Fruit fly (Drosophila melanogaster) whole organism, prepupa: ENCODE measurements around the gene CG42553.

Source experiments
- Blimp-1 ChIP-seq: fragments of 200-800 bp; sonication (Bioruptor generic); optimal IDR thresholded peaks from 3 replicates; lab custom pipeline; 2017; ENCODE audit warnings: missing biosample characterization, missing genetic modification characterization, mild to moderate bottlenecking, moderate library complexity, missing genetic modification reagents
- CG10631 ChIP-seq: fragments of 200-800 bp; sonication (Bioruptor generic); optimal IDR thresholded peaks from 2 replicates; lab custom pipeline; 2016; ENCODE audit warnings: missing biosample characterization, missing genetic modification characterization
- CG10669 ChIP-seq: fragments of 200-800 bp; sonication (Bioruptor generic); optimal IDR thresholded peaks from 3 replicates; lab custom pipeline; 2018; ENCODE audit warnings: missing biosample characterization, mild to moderate bottlenecking, missing genetic modification characterization, moderate library complexity
- CG11294 ChIP-seq: fragments of 200-800 bp; sonication (Bioruptor generic); IDR thresholded peaks from 2 replicates; pipeline ENCODE4 v1.3.6; 2022; ENCODE audit warnings: missing biosample characterization, missing genetic modification characterization
- CG15336 ChIP-seq: fragments of 200-800 bp; sonication (Bioruptor generic); IDR thresholded peaks from 2 replicates; pipeline ENCODE4 v1.3.6; 2022; ENCODE audit warnings: missing biosample characterization, missing genetic modification characterization
- CG1621 ChIP-seq: fragments of 200-800 bp; sonication (Bioruptor generic); optimal IDR thresholded peaks from 3 replicates; lab custom pipeline; 2018; ENCODE audit warnings: missing biosample characterization, mild to moderate bottlenecking, missing genetic modification characterization
- CG3032 ChIP-seq: fragments of 200-800 bp; optimal IDR thresholded peaks from 2 replicates; lab custom pipeline; 2019; ENCODE audit warnings: missing biosample characterization, mild to moderate bottlenecking, missing genetic modification characterization, moderate library complexity
- CG34406 ChIP-seq: fragments of 200-800 bp; sonication (Bioruptor generic); optimal IDR thresholded peaks from 3 replicates; lab custom pipeline; 2016; ENCODE audit warnings: missing biosample characterization, missing genetic modification characterization
- CG4318 ChIP-seq: fragments of 200-800 bp; sonication (Bioruptor generic); optimal IDR thresholded peaks from 3 replicates; lab custom pipeline; 2017; ENCODE audit warnings: missing biosample characterization, mild to moderate bottlenecking, missing genetic modification characterization
- CG6163 ChIP-seq: fragments of 200-800 bp; sonication (Bioruptor generic); IDR thresholded peaks from 3 replicates; pipeline ENCODE4 v1.3.6; 2022; ENCODE audit warnings: missing biosample characterization, missing genetic modification characterization
- CG6276 ChIP-seq: fragments of 200-800 bp; sonication (Bioruptor generic); optimal IDR thresholded peaks from 2 replicates; lab custom pipeline; 2017; ENCODE audit warnings: missing biosample characterization, mild to moderate bottlenecking, missing genetic modification characterization
- CG6792 ChIP-seq: fragments of 200-800 bp; sonication (Bioruptor generic); optimal IDR thresholded peaks from 3 replicates; lab custom pipeline; 2016; ENCODE audit warnings: missing biosample characterization, missing genetic modification characterization
- CG6854 ChIP-seq: fragments of 200-800 bp; sonication (Bioruptor generic); optimal IDR thresholded peaks from 2 replicates; lab custom pipeline; 2017; ENCODE audit warnings: missing biosample characterization, mild to moderate bottlenecking, missing genetic modification characterization
- CG7368 ChIP-seq: fragments of 200-800 bp; sonication (Bioruptor generic); optimal IDR thresholded peaks from 3 replicates; lab custom pipeline; 2016; ENCODE audit warnings: missing biosample characterization, missing genetic modification characterization
- CG8119 ChIP-seq: fragments of 200-800 bp; sonication (Bioruptor generic); IDR thresholded peaks from 3 replicates; pipeline ENCODE4 v1.3.6; 2022; ENCODE audit warnings: missing biosample characterization, missing genetic modification characterization
- CG8319 ChIP-seq: fragments of 200-800 bp; sonication (Bioruptor generic); optimal IDR thresholded peaks from 3 replicates; lab custom pipeline; 2016; ENCODE audit warnings: missing biosample characterization, missing genetic modification characterization
- Eip75B ChIP-seq: fragments of 200-800 bp; sonication (Bioruptor generic); optimal IDR thresholded peaks from 3 replicates; lab custom pipeline; 2016; ENCODE audit warnings: missing biosample characterization, missing genetic modification characterization
- Eip78C ChIP-seq: fragments of 200-800 bp; sonication (Bioruptor generic); peaks from one replicate; lab custom pipeline; 2016; ENCODE audit warnings: missing biosample characterization, missing genetic modification characterization
- Eip93F ChIP-seq: fragments of 200-800 bp; sonication (Bioruptor generic); optimal IDR thresholded peaks from 2 replicates; lab custom pipeline; 2016; ENCODE audit warnings: missing biosample characterization, mild to moderate bottlenecking, missing genetic modification characterization
- Ets21C ChIP-seq: fragments of 200-800 bp; sonication (Bioruptor generic); optimal IDR thresholded peaks from 3 replicates; lab custom pipeline; 2016; ENCODE audit warnings: missing biosample characterization, missing genetic modification characterization
- Ets96B ChIP-seq: fragments of 200-800 bp; optimal IDR thresholded peaks from 2 replicates; lab custom pipeline; 2019; ENCODE audit warnings: missing biosample characterization, mild to moderate bottlenecking, missing genetic modification characterization, moderate library complexity
- Hr38 ChIP-seq: sonication (Bioruptor generic); optimal IDR thresholded peaks from 2 replicates; lab custom pipeline; 2016; ENCODE audit warnings: missing biosample characterization, missing genetic modification characterization
- Hr39 ChIP-seq: fragments of 200-800 bp; sonication (Bioruptor generic); optimal IDR thresholded peaks from 2 replicates; lab custom pipeline; 2016; ENCODE audit warnings: missing biosample characterization, missing genetic modification characterization
- Hr4 ChIP-seq: fragments of 200-800 bp; sonication (Bioruptor generic); optimal IDR thresholded peaks from 3 replicates; lab custom pipeline; 2016; ENCODE audit warnings: missing biosample characterization, missing genetic modification characterization
- Met ChIP-seq: fragments of 200-800 bp; sonication (Bioruptor generic); optimal IDR thresholded peaks from 3 replicates; lab custom pipeline; 2016; ENCODE audit warnings: missing biosample characterization, missing genetic modification characterization
- Smox ChIP-seq: fragments of 200-800 bp; sonication (Bioruptor generic); optimal IDR thresholded peaks from 3 replicates; lab custom pipeline; 2016; ENCODE audit warnings: missing biosample characterization, missing genetic modification characterization
- Sox102F ChIP-seq: fragments of 200-800 bp; sonication (Bioruptor generic); optimal IDR thresholded peaks from 2 replicates; lab custom pipeline; 2016; ENCODE audit warnings: missing biosample characterization, mild to moderate bottlenecking, missing genetic modification characterization
- Sox14 ChIP-seq: fragments of 200-800 bp; sonication (Bioruptor generic); optimal IDR thresholded peaks from 3 replicates; lab custom pipeline; 2016; ENCODE audit warnings: missing biosample characterization, missing genetic modification characterization
- cyc ChIP-seq: fragments of 200-800 bp; sonication (Bioruptor generic); optimal IDR thresholded peaks from 3 replicates; lab custom pipeline; 2016; ENCODE audit warnings: missing biosample characterization, missing genetic modification characterization
- dac ChIP-seq: fragments of 200-800 bp; sonication (Bioruptor generic); optimal IDR thresholded peaks from 2 replicates; lab custom pipeline; 2017; ENCODE audit warnings: missing biosample characterization, mild to moderate bottlenecking, missing genetic modification characterization
- dsx ChIP-seq: fragments of 200-800 bp; optimal IDR thresholded peaks from 3 replicates; lab custom pipeline; 2019; ENCODE audit warnings: missing biosample characterization, mild to moderate bottlenecking, missing genetic modification characterization, moderate library complexity; ENCODE audit not compliant: poor library complexity, severe bottlenecking
- eg ChIP-seq: fragments of 200-800 bp; sonication (Bioruptor generic); IDR thresholded peaks from 3 replicates; pipeline ENCODE4 v1.3.6; 2022; ENCODE audit warnings: missing biosample characterization, missing genetic modification characterization
- esn ChIP-seq: fragments of 200-800 bp; sonication (Bioruptor generic); optimal IDR thresholded peaks from 2 replicates; lab custom pipeline; 2016; ENCODE audit warnings: missing biosample characterization, mild to moderate bottlenecking, missing genetic modification characterization, moderate library complexity
- fd59A ChIP-seq: fragments of 200-800 bp; sonication (Bioruptor generic); optimal IDR thresholded peaks from 2 replicates; lab custom pipeline; 2017; ENCODE audit warnings: missing biosample characterization, mild to moderate bottlenecking, missing genetic modification characterization, missing genetic modification reagents
- fd85E ChIP-seq: fragments of 200-800 bp; sonication (Bioruptor generic); optimal IDR thresholded peaks from 3 replicates; lab custom pipeline; 2016; ENCODE audit warnings: missing biosample characterization, missing genetic modification characterization
- lz ChIP-seq: fragments of 200-800 bp; sonication (Bioruptor generic); optimal IDR thresholded peaks from 3 replicates; lab custom pipeline; 2016; ENCODE audit warnings: missing biosample characterization, missing genetic modification characterization
- net ChIP-seq: fragments of 200-800 bp; sonication (Bioruptor generic); optimal IDR thresholded peaks from 3 replicates; lab custom pipeline; 2016; ENCODE audit warnings: missing biosample characterization, missing genetic modification characterization
- pdm3 ChIP-seq: fragments of 200-800 bp; sonication (Bioruptor generic); optimal IDR thresholded peaks from 3 replicates; lab custom pipeline; 2016; ENCODE audit warnings: missing biosample characterization, missing genetic modification characterization
- salr ChIP-seq, 2 experiments: fragments of 200-800 bp; sonication (Bioruptor generic); optimal IDR thresholded peaks; 3 replicates each; lab custom pipeline; 2016 to 2018; ENCODE audit warnings: missing biosample characterization in 2 of 2, missing genetic modification characterization in 2 of 2, mild to moderate bottlenecking in 1 of 2
- spab ChIP-seq: fragments of 200-800 bp; sonication (Bioruptor generic); optimal IDR thresholded peaks from 2 replicates; lab custom pipeline; 2017; ENCODE audit warnings: missing biosample characterization, mild to moderate bottlenecking, missing genetic modification characterization, missing genetic modification reagents
- ss ChIP-seq, 2 experiments: fragments of 200-800 bp; sonication (Bioruptor generic); optimal IDR thresholded peaks; 2 replicates in 1 of 2; 3 replicates in 1 of 2; lab custom pipeline; 2017 to 2018; ENCODE audit warnings: mild to moderate bottlenecking in 2 of 2, missing biosample characterization in 2 of 2, missing genetic modification characterization in 2 of 2, moderate library complexity in 1 of 2
- svp ChIP-seq: fragments of 200-800 bp; sonication (Bioruptor generic); peaks from one replicate; lab custom pipeline; 2016; ENCODE audit warnings: missing biosample characterization, missing genetic modification characterization
- topi ChIP-seq: fragments of 200-800 bp; sonication (Bioruptor generic); optimal IDR thresholded peaks from 3 replicates; lab custom pipeline; 2016; ENCODE audit warnings: missing biosample characterization, missing genetic modification characterization

CG42553 gene

dm6 chr3L:851061-851460 lies 17.2 kb downstream of the CG42553 start, which contains the start of gene Dci (continued):
- TF ChIP-seq CG10669 (GFP tag; lab: Kevin White, UChicago) (no peak), CG10631 (GFP tag; lab: Kevin White, UChicago) (peak; percentile 72), fd59A (GFP tag; lab: Kevin White, UChicago) (peak; percentile 4), CG15336 (peak; percentile 57), esn (GFP tag; lab: Kevin White, UChicago) (peak; percentile 77), Eip78C (GFP tag; lab: Kevin White, UChicago) (peak; percentile 88), dac (GFP tag; lab: Kevin White, UChicago) (peak; percentile 5), Eip75B (GFP tag; lab: Kevin White, UChicago) (peak; percentile 58), eg (GFP tag; lab: Robert Waterston, UW) (peak; percentile 64), CG11294 (peak; percentile 21; the same call in 1 of the 2 replicates), CG8319 (GFP tag; lab: Kevin White, UChicago) (peak; percentile 35), CG6163 (GFP tag; lab: Robert Waterston, UW) (peak; percentile 87), CG1621 (tag; lab: Kevin White, UChicago) (peak; percentile 2), ss (GFP tag; optimal IDR thresholded peaks at IDR 0.05; lab: Kevin White, UChicago) (no peak), Blimp-1 (GFP tag; lab: Kevin White, UChicago) (no peak), Ets21C (GFP tag; lab: Kevin White, UChicago) (peak; percentile 69), Smox (GFP tag; lab: Kevin White, UChicago) (peak; percentile 61), pdm3 (GFP tag; lab: Kevin White, UChicago) (peak; percentile 68)

- TF ChIP-seq cyc (GFP tag; lab: Kevin White, UChicago), result no peak
- peak; percentile 3 for TF ChIP-seq svp (GFP tag; lab: Kevin White, UChicago)
- TF ChIP-seq, all 60 proteins: peak for 1
These were observed 18.4 kb downstream of the CG42553 start for dm6 chr3L:852267-852666.

dm6 chr3L:857063-858015 lies 23.4 kb downstream of the CG42553 start, which contains the start of gene dpr20:
Gene dpr20, minus strand, starts transcription at chr3L:857248.
- TF ChIP-seq Hr4 (GFP tag; lab: Kevin White, UChicago), result peak; percentile 84
- peak; percentile 50 for TF ChIP-seq fd59A (GFP tag; lab: Kevin White, UChicago)
- peak; percentile 14 for TF ChIP-seq fd85E (GFP tag; lab: Kevin White, UChicago)
- TF ChIP-seq CG11294, result peak; percentile 93
- peak; percentile 75 for TF ChIP-seq topi (GFP tag; lab: Kevin White, UChicago)
- TF ChIP-seq cyc (GFP tag; lab: Kevin White, UChicago), result peak; percentile 79
- peak; percentile 38 to 55 for TF ChIP-seq salr (GFP tag; optimal IDR thresholded peaks at IDR 0.05; lab: Kevin White, UChicago)
- peak; percentile 79 for TF ChIP-seq Ets96B (tag; lab: Kevin White, UChicago)
- peak; percentile 78 for TF ChIP-seq dsx (GFP tag; lab: Kevin White, UChicago)
- peak; percentile 44 for TF ChIP-seq CG34406 (GFP tag; lab: Kevin White, UChicago)
- no peak for TF ChIP-seq CG6854
- peak; percentile 76 for TF ChIP-seq CG8119 (GFP tag; lab: Robert Waterston, UW)
- peak; percentile 76 for TF ChIP-seq CG3032 (tag; lab: Kevin White, UChicago)
- peak; percentile 78 for TF ChIP-seq Sox14 (GFP tag; lab: Kevin White, UChicago)
- TF ChIP-seq eg (GFP tag; lab: Robert Waterston, UW), result peak; percentile 96
- TF ChIP-seq net (GFP tag; lab: Kevin White, UChicago), result peak; percentile 71
- TF ChIP-seq Hr39 (GFP tag; lab: Kevin White, UChicago), result peak; percentile 72
- TF ChIP-seq Sox102F (GFP tag; lab: Kevin White, UChicago), result peak; percentile 58
- TF ChIP-seq CG7368 (GFP tag; lab: Kevin White, UChicago), result peak; percentile 83
- peak; percentile 54 to 79 for TF ChIP-seq ss (GFP tag; optimal IDR thresholded peaks at IDR 0.05; lab: Kevin White, UChicago)
- TF ChIP-seq CG1621 (tag; lab: Kevin White, UChicago), result peak; percentile 74
- TF ChIP-seq Hr38 (GFP tag; lab: Kevin White, UChicago), result no peak
- TF ChIP-seq Met (GFP tag; lab: Kevin White, UChicago), result peak; percentile 65
- no peak for TF ChIP-seq Eip93F (GFP tag; lab: Kevin White, UChicago)
- TF ChIP-seq CG10669 (GFP tag; lab: Kevin White, UChicago), result peak; percentile 80
- peak; percentile 61 for TF ChIP-seq lz
- peak; percentile 84 for TF ChIP-seq CG6276 (GFP tag; lab: Kevin White, UChicago)
- TF ChIP-seq CG4318 (GFP tag; lab: Kevin White, UChicago), result peak; percentile 61
- peak; percentile 59 for TF ChIP-seq CG6792 (GFP tag; lab: Kevin White, UChicago)
- TF ChIP-seq esn (GFP tag; lab: Kevin White, UChicago), result peak; percentile 66
- peak; percentile 36 for TF ChIP-seq CG8319 (GFP tag; lab: Kevin White, UChicago)
- TF ChIP-seq Eip78C (GFP tag; lab: Kevin White, UChicago), result peak; percentile 95
- TF ChIP-seq spab, result peak; percentile 68
